Fruit fly (Drosophila melanogaster) whole organism, prepupa: ENCODE results near the gene Cpr23B.

Experiments used
- Blimp-1 ChIP-seq: fragments of 200-800 bp; sonication (Bioruptor generic); optimal IDR thresholded peaks from 3 replicates; lab custom pipeline; 2017; ENCODE audit warnings: missing biosample characterization, missing genetic modification characterization, mild to moderate bottlenecking, moderate library complexity, missing genetic modification reagents
- CG10669 ChIP-seq: fragments of 200-800 bp; sonication (Bioruptor generic); optimal IDR thresholded peaks from 3 replicates; lab custom pipeline; 2018; ENCODE audit warnings: missing biosample characterization, mild to moderate bottlenecking, missing genetic modification characterization, moderate library complexity
- CG11902 ChIP-seq: fragments of 200-800 bp; sonication (Bioruptor generic); optimal IDR thresholded peaks from 3 replicates; lab custom pipeline; 2016; ENCODE audit warnings: missing biosample characterization, missing genetic modification characterization
- CG16779 ChIP-seq: fragments of 200-800 bp; sonication (Bioruptor generic); optimal IDR thresholded peaks from 3 replicates; lab custom pipeline; 2017; ENCODE audit warnings: missing biosample characterization, mild to moderate bottlenecking, missing genetic modification characterization
- CG31627 ChIP-seq: fragments of 200-800 bp; sonication (Bioruptor generic); optimal IDR thresholded peaks from 3 replicates; lab custom pipeline; 2016; ENCODE audit warnings: missing biosample characterization, missing genetic modification characterization
- CG32006 ChIP-seq: fragments of 200-800 bp; sonication (Bioruptor generic); optimal IDR thresholded peaks from 3 replicates; lab custom pipeline; 2017; ENCODE audit warnings: missing biosample characterization, mild to moderate bottlenecking, missing genetic modification characterization
- CG6808 ChIP-seq: fragments of 200-800 bp; sonication (Bioruptor generic); optimal IDR thresholded peaks from 3 replicates; lab custom pipeline; 2017; ENCODE audit warnings: missing biosample characterization, missing genetic modification characterization, mild to moderate bottlenecking, moderate library complexity, missing genetic modification reagents
- CG6854 ChIP-seq: fragments of 200-800 bp; sonication (Bioruptor generic); optimal IDR thresholded peaks from 2 replicates; lab custom pipeline; 2017; ENCODE audit warnings: missing biosample characterization, mild to moderate bottlenecking, missing genetic modification characterization
- CG7368 ChIP-seq: fragments of 200-800 bp; sonication (Bioruptor generic); optimal IDR thresholded peaks from 3 replicates; lab custom pipeline; 2016; ENCODE audit warnings: missing biosample characterization, missing genetic modification characterization
- CG8119 ChIP-seq: fragments of 200-800 bp; sonication (Bioruptor generic); IDR thresholded peaks from 3 replicates; pipeline ENCODE4 v1.3.6; 2022; ENCODE audit warnings: missing biosample characterization, missing genetic modification characterization
- CG8319 ChIP-seq: fragments of 200-800 bp; sonication (Bioruptor generic); optimal IDR thresholded peaks from 3 replicates; lab custom pipeline; 2016; ENCODE audit warnings: missing biosample characterization, missing genetic modification characterization
- CG8632 ChIP-seq: fragments of 200-800 bp; sonication (Bioruptor generic); optimal IDR thresholded peaks from 3 replicates; lab custom pipeline; 2016; ENCODE audit warnings: missing biosample characterization, missing genetic modification characterization
- CG9139 ChIP-seq: fragments of 200-800 bp; sonication (Bioruptor generic); optimal IDR thresholded peaks from 3 replicates; lab custom pipeline; 2017; ENCODE audit warnings: missing biosample characterization, mild to moderate bottlenecking, missing genetic modification characterization
- Eip75B ChIP-seq: fragments of 200-800 bp; sonication (Bioruptor generic); optimal IDR thresholded peaks from 3 replicates; lab custom pipeline; 2016; ENCODE audit warnings: missing biosample characterization, missing genetic modification characterization
- Eip78C ChIP-seq: fragments of 200-800 bp; sonication (Bioruptor generic); peaks from one replicate; lab custom pipeline; 2016; ENCODE audit warnings: missing biosample characterization, missing genetic modification characterization
- Eip93F ChIP-seq: fragments of 200-800 bp; sonication (Bioruptor generic); optimal IDR thresholded peaks from 2 replicates; lab custom pipeline; 2016; ENCODE audit warnings: missing biosample characterization, mild to moderate bottlenecking, missing genetic modification characterization
- Ets21C ChIP-seq: fragments of 200-800 bp; sonication (Bioruptor generic); optimal IDR thresholded peaks from 3 replicates; lab custom pipeline; 2016; ENCODE audit warnings: missing biosample characterization, missing genetic modification characterization
- Ets96B ChIP-seq: fragments of 200-800 bp; optimal IDR thresholded peaks from 2 replicates; lab custom pipeline; 2019; ENCODE audit warnings: missing biosample characterization, mild to moderate bottlenecking, missing genetic modification characterization, moderate library complexity
- Gug ChIP-seq: fragments of 200-800 bp; sonication (Bioruptor generic); IDR thresholded peaks from 2 replicates; pipeline ENCODE4 v1.3.6; 2022; ENCODE audit warnings: missing biosample characterization, missing genetic modification characterization
- Hr38 ChIP-seq: sonication (Bioruptor generic); optimal IDR thresholded peaks from 2 replicates; lab custom pipeline; 2016; ENCODE audit warnings: missing biosample characterization, missing genetic modification characterization
- Hr39 ChIP-seq: fragments of 200-800 bp; sonication (Bioruptor generic); optimal IDR thresholded peaks from 2 replicates; lab custom pipeline; 2016; ENCODE audit warnings: missing biosample characterization, missing genetic modification characterization
- OdsH ChIP-seq: fragments of 200-800 bp; sonication (Bioruptor generic); optimal IDR thresholded peaks from 3 replicates; lab custom pipeline; 2016; ENCODE audit warnings: missing biosample characterization, missing genetic modification characterization
- Sox15 ChIP-seq: fragments of 200-800 bp; sonication (Bioruptor generic); optimal IDR thresholded peaks from 3 replicates; lab custom pipeline; 2016; ENCODE audit warnings: missing biosample characterization, missing genetic modification characterization
- achi ChIP-seq: fragments of 200-800 bp; sonication (Bioruptor generic); optimal IDR thresholded peaks from 3 replicates; lab custom pipeline; 2016; ENCODE audit warnings: missing biosample characterization, missing genetic modification characterization
- acj6 ChIP-seq: fragments of 200-800 bp; sonication (Bioruptor generic); optimal IDR thresholded peaks from 3 replicates; lab custom pipeline; 2016; ENCODE audit warnings: missing biosample characterization, missing genetic modification characterization
- cyc ChIP-seq: fragments of 200-800 bp; sonication (Bioruptor generic); optimal IDR thresholded peaks from 3 replicates; lab custom pipeline; 2016; ENCODE audit warnings: missing biosample characterization, missing genetic modification characterization
- dsx ChIP-seq: fragments of 200-800 bp; optimal IDR thresholded peaks from 3 replicates; lab custom pipeline; 2019; ENCODE audit warnings: missing biosample characterization, mild to moderate bottlenecking, missing genetic modification characterization, moderate library complexity; ENCODE audit not compliant: poor library complexity, severe bottlenecking
- eg ChIP-seq: fragments of 200-800 bp; sonication (Bioruptor generic); IDR thresholded peaks from 3 replicates; pipeline ENCODE4 v1.3.6; 2022; ENCODE audit warnings: missing biosample characterization, missing genetic modification characterization
- esn ChIP-seq: fragments of 200-800 bp; sonication (Bioruptor generic); optimal IDR thresholded peaks from 2 replicates; lab custom pipeline; 2016; ENCODE audit warnings: missing biosample characterization, mild to moderate bottlenecking, missing genetic modification characterization, moderate library complexity
- fd59A ChIP-seq: fragments of 200-800 bp; sonication (Bioruptor generic); optimal IDR thresholded peaks from 2 replicates; lab custom pipeline; 2017; ENCODE audit warnings: missing biosample characterization, mild to moderate bottlenecking, missing genetic modification characterization, missing genetic modification reagents
- fd85E ChIP-seq: fragments of 200-800 bp; sonication (Bioruptor generic); optimal IDR thresholded peaks from 3 replicates; lab custom pipeline; 2016; ENCODE audit warnings: missing biosample characterization, missing genetic modification characterization
- lz ChIP-seq: fragments of 200-800 bp; sonication (Bioruptor generic); optimal IDR thresholded peaks from 3 replicates; lab custom pipeline; 2016; ENCODE audit warnings: missing biosample characterization, missing genetic modification characterization
- net ChIP-seq: fragments of 200-800 bp; sonication (Bioruptor generic); optimal IDR thresholded peaks from 3 replicates; lab custom pipeline; 2016; ENCODE audit warnings: missing biosample characterization, missing genetic modification characterization
- pdm3 ChIP-seq: fragments of 200-800 bp; sonication (Bioruptor generic); optimal IDR thresholded peaks from 3 replicates; lab custom pipeline; 2016; ENCODE audit warnings: missing biosample characterization, missing genetic modification characterization
- salr ChIP-seq, 2 experiments: fragments of 200-800 bp; sonication (Bioruptor generic); optimal IDR thresholded peaks; 3 replicates each; lab custom pipeline; 2016 to 2018; ENCODE audit warnings: missing biosample characterization in 2 of 2, missing genetic modification characterization in 2 of 2, mild to moderate bottlenecking in 1 of 2
- ss ChIP-seq, 2 experiments: fragments of 200-800 bp; sonication (Bioruptor generic); optimal IDR thresholded peaks; 2 replicates in 1 of 2; 3 replicates in 1 of 2; lab custom pipeline; 2017 to 2018; ENCODE audit warnings: mild to moderate bottlenecking in 2 of 2, missing biosample characterization in 2 of 2, missing genetic modification characterization in 2 of 2, moderate library complexity in 1 of 2
- svp ChIP-seq: fragments of 200-800 bp; sonication (Bioruptor generic); peaks from one replicate; lab custom pipeline; 2016; ENCODE audit warnings: missing biosample characterization, missing genetic modification characterization
- topi ChIP-seq: fragments of 200-800 bp; sonication (Bioruptor generic); optimal IDR thresholded peaks from 3 replicates; lab custom pipeline; 2016; ENCODE audit warnings: missing biosample characterization, missing genetic modification characterization
- vri ChIP-seq: fragments of 200-800 bp; sonication (Bioruptor generic); optimal IDR thresholded peaks from 3 replicates; lab custom pipeline; 2016; ENCODE audit warnings: missing biosample characterization, mild to moderate bottlenecking, missing genetic modification characterization

The Cpr23B gene

DNA sequence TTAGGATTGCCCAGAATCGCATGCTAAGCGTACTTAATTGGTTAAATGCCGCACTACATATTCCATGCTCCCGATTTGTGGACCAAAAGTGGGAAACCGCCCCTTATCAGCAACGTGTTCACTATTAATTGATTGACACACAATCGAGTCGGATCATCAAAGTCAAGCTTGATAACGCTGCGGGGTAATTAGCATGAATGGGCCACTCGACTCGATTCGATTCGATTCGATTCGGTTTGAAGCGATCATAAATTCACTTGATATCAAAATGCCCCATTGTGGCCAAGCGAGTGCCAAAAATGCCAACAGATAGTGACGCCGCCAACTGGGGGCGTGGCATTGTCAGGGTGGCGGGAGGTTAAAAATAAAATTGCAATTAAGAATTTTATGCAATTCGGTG lies 30.6 kb upstream of the Cpr23B start:
- TF ChIP-seq cyc (GFP tag; lab: Kevin White, UChicago) (no peak), Eip78C (GFP tag; lab: Kevin White, UChicago) (peak; percentile 17), svp (peak; percentile 87)

DNA sequence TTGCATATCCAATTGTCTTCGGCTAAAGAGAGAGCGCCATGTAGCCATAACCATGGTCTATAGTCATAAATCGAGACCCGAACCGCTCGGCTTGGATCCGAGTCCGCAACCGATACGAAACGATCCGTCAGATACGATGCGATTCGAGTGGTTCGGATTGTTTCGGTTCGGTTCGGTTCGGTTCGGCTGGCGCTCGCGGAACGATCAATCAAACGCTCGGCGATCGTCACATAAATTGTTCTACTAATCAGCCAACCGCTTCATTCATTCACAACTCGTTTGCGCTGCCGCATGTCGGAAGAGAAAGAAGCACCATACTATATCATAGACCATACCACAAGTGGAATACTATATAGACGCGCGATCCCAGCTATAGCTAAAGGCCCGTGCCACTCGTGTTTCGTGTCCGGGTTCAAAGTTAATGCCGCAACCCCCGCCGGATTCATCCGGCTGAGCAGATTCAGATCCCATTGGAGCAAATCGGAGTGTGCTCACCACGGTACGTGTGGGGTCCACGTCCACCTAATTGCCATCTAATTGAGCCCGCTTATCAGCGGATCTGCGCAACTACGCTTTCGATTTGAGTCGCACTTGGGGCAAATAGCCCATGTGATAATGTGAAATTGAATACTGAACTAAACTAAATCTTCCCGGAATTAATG lies 30.0 kb upstream of the Cpr23B start:
- TF ChIP-seq lz (GFP tag; lab: Kevin White, UChicago) (no peak), CG16779 (tag; lab: Kevin White, UChicago) (peak; percentile 11), Hr38 (GFP tag; lab: Kevin White, UChicago) (no peak), salr (GFP tag; optimal IDR thresholded peaks at IDR 0.05; lab: Kevin White, UChicago) (no peak), eg (GFP tag; lab: Robert Waterston, UW) (peak; percentile 28; the same call in 1 of the 3 replicates), Hr39 (GFP tag; lab: Kevin White, UChicago) (no peak), fd59A (GFP tag; lab: Kevin White, UChicago) (no peak), OdsH (no peak), Blimp-1 (no peak), CG6854 (GFP tag; lab: Kevin White, UChicago) (no peak), net (GFP tag; lab: Kevin White, UChicago) (no peak), CG11902 (no peak), CG7368 (no peak), CG8632 (GFP tag; lab: Kevin White, UChicago) (no peak), topi (no peak), svp (peak; percentile 89), acj6 (GFP tag; lab: Kevin White, UChicago) (no peak), Gug (no peak), fd85E (no peak), Eip93F (no peak), dsx (no peak), ss (GFP tag; optimal IDR thresholded peaks at IDR 0.05; lab: Kevin White, UChicago) (peak in 1 of 2 experiments; percentile 47), Eip78C (GFP tag; lab: Kevin White, UChicago) (peak; percentile 25), CG10669 (GFP tag; lab: Kevin White, UChicago) (no peak), esn (no peak), CG32006 (GFP tag; lab: Kevin White, UChicago) (no peak), Eip75B (GFP tag; lab: Kevin White, UChicago) (peak; percentile 3), Ets96B (tag; lab: Kevin White, UChicago) (no peak), Sox15 (no peak), CG9139 (GFP tag; lab: Kevin White, UChicago) (peak; percentile 5), achi (GFP tag; lab: Kevin White, UChicago) (no peak), vri (GFP tag; lab: Kevin White, UChicago) (peak; percentile 1), CG6808 (GFP tag; lab: Kevin White, UChicago) (peak; percentile 27), CG31627 (GFP tag; lab: Kevin White, UChicago) (no peak), Ets21C (no peak), CG8119 (GFP tag; lab: Robert Waterston, UW) (0 out of 3 replicates have a peak, but pooled peaks have one; percentile 32)

DNA sequence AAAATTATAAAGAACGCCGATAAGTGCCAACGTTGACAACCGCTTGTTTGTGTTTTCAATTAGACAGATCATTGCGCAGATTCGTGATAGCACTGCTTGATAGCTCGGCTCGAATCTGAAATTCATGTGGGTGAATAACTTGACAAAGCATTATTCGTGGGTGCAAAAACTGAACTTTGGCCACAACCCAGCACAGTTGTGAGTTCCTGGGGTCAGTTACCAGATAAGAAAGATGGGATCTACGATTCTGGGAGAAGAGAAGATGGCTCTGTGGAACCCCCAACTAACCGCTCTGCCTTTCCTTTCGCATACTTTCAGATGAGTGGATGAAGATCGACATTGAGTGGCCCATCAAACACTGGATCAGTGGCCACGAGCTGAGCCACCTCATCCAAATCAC lies 27.4 kb upstream of the Cpr23B start:
- TF ChIP-seq pdm3 = no peak
- no peak for TF ChIP-seq CG8319 (GFP tag; lab: Kevin White, UChicago)
- peak; percentile 96 for TF ChIP-seq svp
